Worm (Caenorhabditis elegans) whole organism, young adult: ENCODE measurements around the gene F31E8.4.

ENCODE experiments used
- C06A6.2 ChIP-seq: fragments of 200-800 bp; sonication (Bioruptor generic); conservative IDR thresholded peaks from 2 replicates; pipeline ENCODE4 v1.3.6; 2022; ENCODE audit warnings: missing genetic modification characterization, missing compliant biosample characterization
- F10E7.11 ChIP-seq: sonication (generic microtip); optimal IDR thresholded peaks from 2 replicates; lab custom pipeline; 2017; ENCODE audit warnings: mild to moderate bottlenecking, missing genetic modification characterization, moderate library complexity, missing compliant biosample characterization
- F57A8.1 ChIP-seq: fragments of 200-800 bp; sonication (Bioruptor generic); optimal IDR thresholded peaks from 2 replicates; lab custom pipeline; 2018; ENCODE audit warnings: mild to moderate bottlenecking, missing genetic modification characterization, moderate library complexity, missing compliant biosample characterization
- Y53F4B.3 ChIP-seq: fragments of 200-800 bp; sonication (Bioruptor generic); IDR thresholded peaks from 2 replicates; pipeline ENCODE4 v1.3.6; 2022; ENCODE audit warnings: missing genetic modification reagents, missing genetic modification characterization, missing compliant biosample characterization
- Y95B8A.8 ChIP-seq: fragments of 200-800 bp; sonication (Bioruptor generic); IDR thresholded peaks from 2 replicates; pipeline ENCODE4 v1.3.6; 2022; ENCODE audit warnings: missing genetic modification reagents, missing genetic modification characterization, missing compliant biosample characterization
- ZK185.1 ChIP-seq: sonication (generic microtip); optimal IDR thresholded peaks from 2 replicates; lab custom pipeline; 2016; ENCODE audit warnings: mild to moderate bottlenecking, missing genetic modification characterization, missing compliant biosample characterization; ENCODE audit not compliant: poor library complexity, severe bottlenecking
- athp-1 ChIP-seq: sonication (generic microtip); optimal IDR thresholded peaks from 2 replicates; lab custom pipeline; 2017; ENCODE audit warnings: mild to moderate bottlenecking, missing genetic modification characterization, missing compliant biosample characterization
- attf-3 ChIP-seq: fragments of 200-800 bp; sonication (Bioruptor generic); conservative IDR thresholded peaks from 2 replicates; pipeline ENCODE4 v1.3.6; 2022; ENCODE audit warnings: missing genetic modification reagents, missing genetic modification characterization, missing compliant biosample characterization
- attf-6 ChIP-seq: fragments of 200-800 bp; sonication (Bioruptor generic); IDR thresholded peaks from 2 replicates; pipeline ENCODE4 v1.3.6; 2022; ENCODE audit warnings: missing genetic modification reagents, missing genetic modification characterization, missing compliant biosample characterization
- cebp-1 ChIP-seq, 2 experiments: fragments of 200-800 bp in 1 of 2; sonication (Bioruptor generic) in 1 of 2; sonication (generic microtip) in 1 of 2; IDR thresholded peaks in 1 of 2; optimal IDR thresholded peaks in 1 of 2; 2 replicates each; pipeline versions ENCODE4 v1.3.6 to Lab custom; 2017 to 2022; ENCODE audit warnings: missing compliant biosample characterization in 2 of 2, missing genetic modification characterization in 2 of 2, mild to moderate bottlenecking in 1 of 2, missing genetic modification reagents in 1 of 2, moderate library complexity in 1 of 2
- ceh-100 ChIP-seq: fragments of 200-800 bp; sonication (Bioruptor generic); IDR thresholded peaks from 2 replicates; pipeline ENCODE4 v1.3.6; 2022; ENCODE audit warnings: missing genetic modification reagents, missing genetic modification characterization, missing compliant biosample characterization
- ceh-27 ChIP-seq: fragments of 200-800 bp; sonication (Bioruptor generic); optimal IDR thresholded peaks from 2 replicates; lab custom pipeline; 2018; ENCODE audit warnings: mild to moderate bottlenecking, missing genetic modification characterization, moderate library complexity, missing compliant biosample characterization
- ceh-40 ChIP-seq: fragments of 200-800 bp; sonication (Bioruptor generic); IDR thresholded peaks from 2 replicates; pipeline ENCODE4 v1.3.6; 2022; ENCODE audit warnings: missing genetic modification characterization, missing compliant biosample characterization
- chd-7 ChIP-seq: sonication (generic microtip); optimal IDR thresholded peaks from 2 replicates; lab custom pipeline; 2016; ENCODE audit warnings: mild to moderate bottlenecking, missing genetic modification characterization, moderate library complexity, missing compliant biosample characterization
- die-1 ChIP-seq: sonication (generic microtip); optimal IDR thresholded peaks from 2 replicates; lab custom pipeline; 2016; ENCODE audit warnings: missing genotype, mild to moderate bottlenecking, missing genetic modification characterization, missing compliant biosample characterization
- dox-1 ChIP-seq: fragments of 200-800 bp; sonication (Bioruptor generic); IDR thresholded peaks from 2 replicates; pipeline ENCODE4 v1.3.6; 2022; ENCODE audit warnings: missing genetic modification reagents, missing genetic modification characterization, missing compliant biosample characterization
- hlh-26 ChIP-seq: fragments of 200-800 bp; sonication (Bioruptor generic); conservative IDR thresholded peaks from 2 replicates; pipeline ENCODE4 v1.3.6; 2022; ENCODE audit warnings: missing genetic modification reagents, missing genetic modification characterization, missing compliant biosample characterization
- lag-1 ChIP-seq: fragments of 200-800 bp; sonication (Bioruptor generic); IDR thresholded peaks from 2 replicates; pipeline ENCODE4 v1.3.6; 2022; ENCODE audit warnings: missing genetic modification reagents, missing genetic modification characterization, missing compliant biosample characterization
- lin-26 ChIP-seq: fragments of 200-800 bp; sonication (Bioruptor generic); IDR thresholded peaks from 2 replicates; pipeline ENCODE4 v1.3.6; 2022; ENCODE audit warnings: missing genetic modification reagents, missing genetic modification characterization, missing compliant biosample characterization
- lin-35 ChIP-seq, 3 experiments: fragments of 150-350 bp in 2 of 3; sonication (generic microtip) in 1 of 3; optimal IDR thresholded peaks; 2 replicates each; lab custom pipeline; 2014 to 2018; ENCODE audit warnings: missing biosample characterization in 3 of 3, missing genetic modification characterization in 3 of 3, missing genetic modification reagents in 3 of 3
- lsl-1 ChIP-seq: fragments of 200-800 bp; sonication (Bioruptor generic); optimal IDR thresholded peaks from 2 replicates; lab custom pipeline; 2018; ENCODE audit warnings: mild to moderate bottlenecking, missing genetic modification characterization, moderate library complexity, missing compliant biosample characterization
- madf-6 ChIP-seq: fragments of 200-800 bp; sonication (Bioruptor generic); IDR thresholded peaks from 2 replicates; pipeline ENCODE4 v1.3.6; 2022; ENCODE audit warnings: missing genetic modification reagents, missing genetic modification characterization, missing compliant biosample characterization
- mcd-1 ChIP-seq: fragments of 200-800 bp; sonication (Bioruptor generic); IDR thresholded peaks from 2 replicates; pipeline ENCODE4 v1.3.6; 2022; ENCODE audit warnings: missing genetic modification reagents, missing genetic modification characterization, missing compliant biosample characterization
- mxl-1 ChIP-seq: sonication (generic microtip); optimal IDR thresholded peaks from 2 replicates; lab custom pipeline; 2016; ENCODE audit warnings: missing genetic modification characterization, missing compliant biosample characterization
- nhr-120 ChIP-seq: fragments of 200-800 bp; sonication (Bioruptor generic); IDR thresholded peaks from 2 replicates; pipeline ENCODE4 v1.3.6; 2022; ENCODE audit warnings: missing genetic modification characterization, missing compliant biosample characterization
- repo-1 ChIP-seq: sonication (generic microtip); optimal IDR thresholded peaks from 2 replicates; lab custom pipeline; 2017; ENCODE audit warnings: mild to moderate bottlenecking, missing genetic modification characterization, missing compliant biosample characterization
- rpc-1 ChIP-seq, 2 experiments: fragments of 150-350 bp in 1 of 2; sonication (generic microtip) in 1 of 2; optimal IDR thresholded peaks; 2 replicates each; lab custom pipeline; 2014 to 2018; ENCODE audit warnings: missing biosample characterization in 1 of 2, missing genetic modification characterization in 1 of 2, missing genetic modification reagents in 1 of 2, missing genotype in 1 of 2
- snpc-3.4 ChIP-seq: sonication (generic microtip); optimal IDR thresholded peaks from 2 replicates; lab custom pipeline; 2017; ENCODE audit warnings: missing genetic modification characterization, mild to moderate bottlenecking, missing compliant biosample characterization, antibody characterized with exemption, moderate library complexity, missing genotype, missing genetic modification reagents
- snpc-4 ChIP-seq, 5 experiments: fragments of 150-350 bp in 1 of 5; sonication (generic microtip) in 4 of 5; optimal IDR thresholded peaks; 2 replicates each; lab custom pipeline; 2014 to 2018; ENCODE audit warnings: missing genetic modification characterization in 5 of 5, missing biosample characterization in 3 of 5, antibody characterized with exemption in 2 of 5, mild to moderate bottlenecking in 2 of 5, missing compliant biosample characterization in 2 of 5, missing genotype in 2 of 5, moderate library complexity in 2 of 5, missing genetic modification reagents in 1 of 5
- somi-1 ChIP-seq: fragments of 200-800 bp; sonication (Bioruptor generic); optimal IDR thresholded peaks from 2 replicates; lab custom pipeline; 2018; ENCODE audit warnings: mild to moderate bottlenecking, missing genetic modification characterization, missing compliant biosample characterization
- sptf-2 ChIP-seq: fragments of 200-800 bp; sonication (Bioruptor generic); optimal IDR thresholded peaks from 2 replicates; lab custom pipeline; 2018; ENCODE audit warnings: mild to moderate bottlenecking, missing genetic modification characterization, missing compliant biosample characterization
- tbp1 ChIP-seq: fragments of 200-800 bp; sonication (Bioruptor generic); optimal IDR thresholded peaks from 2 replicates; lab custom pipeline; 2018; ENCODE audit warnings: mild to moderate bottlenecking, missing genetic modification characterization, missing compliant biosample characterization

The F31E8.4 gene

DNA sequence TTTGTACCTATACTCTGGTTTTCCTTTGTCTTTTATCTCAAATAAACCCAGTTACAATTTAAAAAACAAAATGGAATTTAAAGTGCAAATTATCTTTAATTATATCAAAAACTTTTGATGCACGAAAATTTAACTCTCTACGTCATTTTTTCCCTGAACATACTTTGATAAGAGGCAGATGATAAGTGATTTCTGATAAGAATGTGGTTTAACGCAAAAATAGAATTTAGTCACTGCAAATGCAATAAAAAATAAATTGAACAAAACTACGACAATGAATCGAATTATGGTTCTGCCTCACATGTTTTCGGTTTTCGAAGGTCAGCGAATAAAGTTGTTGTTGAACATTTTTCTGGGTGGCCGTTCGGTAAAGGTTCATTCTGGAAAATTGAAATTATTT lies 21.9 kb upstream of the F31E8.4 start:
- no peak for TF ChIP-seq die-1 (tag; lab: Kevin White, UChicago)
- no peak for TF ChIP-seq hlh-26 (GFP tag; lab: Robert Waterston, UW)
- TF ChIP-seq nhr-120 (GFP tag; lab: Robert Waterston, UW) = no peak
- no peak for TF ChIP-seq rpc-1 (optimal IDR thresholded peaks at IDR 0.05; lab: Kevin White, UChicago)
- TF ChIP-seq rpc-1 (tag; optimal IDR thresholded peaks at IDR 0.05; lab: Kevin White, UChicago) = no peak
- no peak for TF ChIP-seq somi-1 (GFP tag; lab: Kevin White, UChicago)
- no peak for TF ChIP-seq ceh-27
- no peak for TF ChIP-seq Y95B8A.8
- TF ChIP-seq Y53F4B.3 (GFP tag; lab: Robert Waterston, UW) = no peak
- TF ChIP-seq attf-6 (GFP tag; lab: Robert Waterston, UW) = no peak
- no peak for TF ChIP-seq C06A6.2 (GFP tag; lab: Robert Waterston, UW)
- no peak for TF ChIP-seq ceh-40 (GFP tag; lab: Robert Waterston, UW)
- no peak for TF ChIP-seq mxl-1 (tag; lab: Kevin White, UChicago)
- no peak for TF ChIP-seq lag-1 (GFP tag; lab: Robert Waterston, UW)
- no peak for TF ChIP-seq ceh-100 (GFP tag; lab: Robert Waterston, UW)
- TF ChIP-seq tbp1 = no peak
- no peak for TF ChIP-seq ZK185.1 (tag; lab: Kevin White, UChicago)

DNA sequence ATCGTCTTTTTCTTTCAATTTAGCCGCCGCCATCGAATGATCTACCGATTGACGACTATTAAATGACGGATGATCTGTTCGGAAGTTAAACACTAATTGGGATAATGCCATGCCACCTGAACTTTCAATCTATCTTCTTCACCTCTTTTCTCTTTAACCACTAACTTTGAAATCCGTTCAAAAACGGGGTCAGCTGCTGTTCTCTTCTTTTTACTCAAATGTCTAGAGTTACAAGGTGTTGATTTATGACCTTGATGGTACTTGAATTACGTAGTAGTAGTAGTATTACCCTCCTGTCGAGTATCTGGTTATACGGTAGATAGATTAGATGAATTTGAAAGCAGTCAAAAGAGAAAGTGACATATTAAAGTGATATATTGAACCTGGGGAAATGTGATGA lies 21.2 kb upstream of the F31E8.4 start:
- TF ChIP-seq Y53F4B.3 (GFP tag; lab: Robert Waterston, UW) = no peak
- TF ChIP-seq attf-6 (GFP tag; lab: Robert Waterston, UW) = no peak
- TF ChIP-seq attf-3 (GFP tag; lab: Robert Waterston, UW) = no peak
- TF ChIP-seq F57A8.1 = no peak
- no peak for TF ChIP-seq mcd-1 (GFP tag; lab: Robert Waterston, UW)
- TF ChIP-seq athp-1 (tag; lab: Kevin White, UChicago) = no peak
- no peak for TF ChIP-seq F10E7.11 (tag; lab: Kevin White, UChicago)
- TF ChIP-seq madf-6 (GFP tag; lab: Robert Waterston, UW) = no peak
- no peak for TF ChIP-seq snpc-3.4 (tag; lab: Kevin White, UChicago)
- TF ChIP-seq cebp-1 (GFP tag; IDR thresholded peaks at IDR 0.05; lab: Robert Waterston, UW) = no peak
- no peak for TF ChIP-seq cebp-1 (tag; optimal IDR thresholded peaks at IDR 0.05; lab: Kevin White, UChicago)
- TF ChIP-seq chd-7 (tag; lab: Kevin White, UChicago) = no peak
- TF ChIP-seq dox-1 (GFP tag; lab: Robert Waterston, UW) = no peak

DNA sequence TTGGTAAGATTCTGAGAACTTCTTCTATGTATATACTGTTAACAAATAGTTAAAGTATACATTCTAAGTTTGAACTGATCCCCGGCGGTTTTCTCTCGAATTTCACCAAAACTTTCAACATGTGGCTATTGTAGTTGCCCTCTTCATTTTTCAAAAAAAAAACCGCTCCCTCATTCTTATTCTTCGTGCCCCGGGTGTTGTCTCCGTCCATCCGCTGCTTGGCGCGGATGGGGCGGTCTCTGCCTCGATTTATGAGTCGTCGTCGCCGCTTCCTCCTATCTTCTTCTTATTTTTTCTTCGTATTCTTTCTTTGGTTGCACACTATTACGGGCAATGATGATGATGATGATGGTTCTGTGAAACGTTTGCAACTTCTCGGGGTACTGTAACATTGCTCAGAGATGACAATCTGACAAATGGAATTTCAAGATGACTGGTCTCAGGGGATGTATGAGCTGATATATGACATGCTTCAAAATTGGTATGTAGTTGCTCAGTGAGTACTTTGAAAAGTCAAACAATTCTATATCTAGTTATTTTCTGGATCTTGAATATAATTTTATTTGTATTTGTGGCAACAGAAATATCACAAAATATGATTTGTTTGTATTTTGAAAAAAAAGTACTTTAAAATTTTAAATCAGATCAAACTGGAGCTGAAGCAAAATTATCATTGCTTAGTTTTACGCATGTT lies 20.5 kb upstream of the F31E8.4 start:
- no peak for TF ChIP-seq sptf-2 (GFP tag; lab: Kevin White, UChicago)
- 0 out of 2 replicates have a peak, but pooled peaks have one; percentile 25 for TF ChIP-seq lin-26 (GFP tag; lab: Robert Waterston, UW)

DNA sequence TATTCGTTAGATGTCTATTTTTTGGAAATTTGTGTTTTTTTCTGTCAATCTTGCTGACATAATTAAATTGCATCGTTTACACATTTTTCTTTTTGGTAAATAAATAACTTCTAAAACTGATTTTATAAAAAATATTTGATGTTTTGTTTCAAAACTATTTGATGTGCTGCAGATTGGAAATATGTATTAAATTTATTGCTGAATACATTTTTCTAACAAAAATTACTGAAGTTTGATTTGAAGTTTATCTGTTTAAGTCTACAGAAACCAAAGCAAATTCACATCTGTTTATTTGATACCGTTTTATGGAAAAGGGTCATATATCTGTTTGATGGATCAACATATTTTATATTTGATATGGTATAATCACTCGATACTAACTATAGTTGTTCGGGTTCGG lies 16.4 kb upstream of the F31E8.4 start:
- TF ChIP-seq lin-35 (GFP tag; optimal IDR thresholded peaks at IDR 0.05; lab: Kevin White, UChicago) = no peak

DNA sequence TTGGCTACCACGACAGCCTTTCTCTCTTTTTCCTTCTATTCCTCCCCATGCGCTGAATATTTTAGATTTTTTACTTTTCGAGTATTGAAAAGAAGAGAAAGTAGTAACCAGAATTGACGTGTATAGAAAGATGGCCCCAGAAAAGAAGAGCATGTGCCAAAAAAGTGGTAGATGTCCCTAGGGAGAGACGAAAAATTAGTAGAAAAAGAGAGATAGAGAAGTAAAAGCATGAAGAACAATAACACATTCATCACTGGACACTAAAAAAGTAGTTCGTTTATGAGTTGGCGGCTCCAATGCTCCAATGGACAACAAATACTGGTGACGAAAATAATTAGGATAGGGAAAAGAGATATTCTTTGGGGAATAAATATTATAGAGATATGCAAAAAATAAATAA lies 12.6 kb upstream of the F31E8.4 start:
- TF ChIP-seq ceh-27 (no peak), Y95B8A.8 (no peak), repo-1 (tag; lab: Kevin White, UChicago) (no peak), lag-1 (GFP tag; lab: Robert Waterston, UW) (no peak), lsl-1 (no peak), snpc-4 (GFP tag; optimal IDR thresholded peaks at IDR 0.05; lab: Kevin White, UChicago) (no peak), snpc-4 (tag; optimal IDR thresholded peaks at IDR 0.05; lab: Kevin White, UChicago) (no peak)
